Worm (Caenorhabditis elegans) whole organism, L4 larva: ENCODE data around the gene srsx-7.
A peak's percentile ranks its signal among the peaks of the same experiment; 100 is the strongest.

Source experiments
- Y75B8A.6 ChIP-seq: fragments of 200-800 bp; sonication (Bioruptor generic); IDR thresholded peaks from 2 replicates; pipeline ENCODE4 v1.3.6; 2022; ENCODE audit warnings: missing genetic modification reagents, missing genetic modification characterization, missing compliant biosample characterization
- ZK337.2 ChIP-seq: fragments of 200-800 bp; sonication (Bioruptor generic); IDR thresholded peaks from 2 replicates; pipeline ENCODE4 v1.3.6; 2022; ENCODE audit warnings: missing genetic modification reagents, missing genetic modification characterization, missing compliant biosample characterization
- aha-1 ChIP-seq: fragments of 150-350 bp; peaks from one replicate; lab custom pipeline; 2014; ENCODE audit warnings: missing biosample characterization, missing genetic modification characterization
- dmd-8 ChIP-seq: fragments of 200-800 bp; sonication (Bioruptor generic); IDR thresholded peaks from 2 replicates; pipeline ENCODE4 v1.3.6; 2022; ENCODE audit warnings: missing genetic modification characterization, missing compliant biosample characterization
- dve-1 ChIP-seq: sonication (generic microtip); optimal IDR thresholded peaks from 2 replicates; lab custom pipeline; 2017; ENCODE audit warnings: antibody characterized with exemption, mild to moderate bottlenecking, missing genetic modification characterization, missing compliant biosample characterization; ENCODE audit not compliant: insufficient read depth
- fkh-10 ChIP-seq: fragments of 150-350 bp; optimal IDR thresholded peaks from 2 replicates; lab custom pipeline; 2014; ENCODE audit warnings: missing biosample characterization, missing genetic modification reagents, missing genetic modification characterization
- madf-5 ChIP-seq, 2 experiments: fragments of 200-800 bp; sonication (Bioruptor generic); IDR thresholded peaks; 2 replicates each; pipeline ENCODE4 v1.3.6; 2022; ENCODE audit warnings: missing compliant biosample characterization in 2 of 2, missing genetic modification characterization in 2 of 2
- mxl-2 ChIP-seq: fragments of 200-800 bp; sonication (Bioruptor generic); conservative IDR thresholded peaks from 2 replicates; pipeline ENCODE4 v1.3.6; 2022; ENCODE audit warnings: missing genetic modification reagents, missing genetic modification characterization, missing compliant biosample characterization
- nhr-10 ChIP-seq: fragments of 150-350 bp; optimal IDR thresholded peaks from 2 replicates; lab custom pipeline; 2014; ENCODE audit warnings: missing biosample characterization, missing genetic modification characterization
- nhr-102 ChIP-seq: sonication (generic microtip); optimal IDR thresholded peaks from 2 replicates; lab custom pipeline; 2016; ENCODE audit warnings: mild to moderate bottlenecking, missing genetic modification characterization, moderate library complexity, missing compliant biosample characterization
- nhr-48 ChIP-seq: sonication (generic microtip); optimal IDR thresholded peaks from 2 replicates; lab custom pipeline; 2016; ENCODE audit warnings: mild to moderate bottlenecking, missing genetic modification characterization, missing compliant biosample characterization
- nhr-77 ChIP-seq: fragments of 150-350 bp; optimal IDR thresholded peaks from 2 replicates; lab custom pipeline; 2014; ENCODE audit warnings: missing biosample characterization, missing genetic modification characterization
- pha-4 ChIP-seq, 2 experiments: fragments of 150-350 bp in 1 of 2; fragments of 200-800 bp in 1 of 2; sonication (Bioruptor generic) in 1 of 2; IDR thresholded peaks in 1 of 2; optimal IDR thresholded peaks in 1 of 2; 2 replicates each; pipeline versions ENCODE4 v1.3.6 to Lab custom; 2014 to 2022; ENCODE audit warnings: missing genetic modification characterization in 2 of 2, missing genetic modification reagents in 2 of 2, missing biosample characterization in 1 of 2, missing compliant biosample characterization in 1 of 2
- php-3 ChIP-seq: fragments of 200-800 bp; sonication (Bioruptor generic); IDR thresholded peaks from 2 replicates; pipeline ENCODE4 v1.3.6; 2022; ENCODE audit warnings: missing genetic modification reagents, missing genetic modification characterization, missing compliant biosample characterization
- set-16 ChIP-seq: fragments of 200-800 bp; sonication (Bioruptor generic); IDR thresholded peaks from 2 replicates; pipeline ENCODE4 v1.3.6; 2022; ENCODE audit warnings: missing genetic modification reagents, missing genetic modification characterization, missing compliant biosample characterization
- spr-1 ChIP-seq: sonication (generic microtip); optimal IDR thresholded peaks from 2 replicates; lab custom pipeline; 2016; ENCODE audit warnings: mild to moderate bottlenecking, missing genetic modification characterization, missing compliant biosample characterization
- unc-62 ChIP-seq, 3 experiments: fragments of 150-350 bp in 1 of 3; sonication (generic microtip); optimal IDR thresholded peaks in 2 of 3; peaks in 1 of 3; 1 replicate in 1 of 3; 2 replicates in 2 of 3; lab custom pipeline; 2014 to 2017; ENCODE audit warnings: missing biosample characterization in 3 of 3, missing genetic modification characterization in 3 of 3, missing genetic modification reagents in 3 of 3, missing genotype in 1 of 3

srsx-7 gene

DNA sequence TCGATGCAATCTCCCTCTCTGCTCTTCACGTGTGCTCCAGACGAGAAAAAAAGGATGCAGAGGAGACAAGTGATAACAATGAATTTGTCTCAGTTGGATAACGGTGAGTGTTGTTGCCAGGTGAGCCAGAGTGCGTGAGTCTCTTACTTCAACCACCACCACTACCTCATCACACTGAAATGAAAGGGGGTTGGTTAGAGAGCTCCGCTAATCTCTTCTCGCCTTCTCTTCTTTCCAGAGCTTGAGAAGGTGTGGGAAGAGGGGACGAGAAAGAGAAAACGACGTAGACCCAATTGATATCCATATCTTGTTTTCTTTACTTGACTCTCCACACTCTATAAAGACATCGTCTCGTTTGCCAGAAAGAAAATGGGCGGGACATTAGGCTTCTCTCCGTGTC lies 45.8 kb downstream of the srsx-7 start:
- TF ChIP-seq Y75B8A.6 (GFP tag; lab: Robert Waterston, UW) (no peak), nhr-10 (tag; lab: Kevin White, UChicago) (no peak), set-16 (GFP tag; lab: Robert Waterston, UW) (no peak), nhr-102 (tag; lab: Kevin White, UChicago) (no peak), nhr-77 (tag; lab: Kevin White, UChicago) (no peak), ZK337.2 (no peak), mxl-2 (GFP tag; lab: Robert Waterston, UW) (no peak), fkh-10 (no peak), spr-1 (no peak), php-3 (GFP tag; lab: Robert Waterston, UW) (no peak), nhr-48 (tag; lab: Kevin White, UChicago) (no peak), dmd-8 (GFP tag; lab: Robert Waterston, UW) (no peak), dve-1 (tag; lab: Kevin White, UChicago) (no peak), madf-5 (GFP tag; IDR thresholded peaks at IDR 0.05; lab: Robert Waterston, UW) (no peak), aha-1 (tag; lab: Kevin White, UChicago) (peak; percentile 94), unc-62 (GFP tag; optimal IDR thresholded peaks at IDR 0.05 in 1 of 2; lab: Kevin White, UChicago) (peak in 1 of 2 experiments; percentile 86), unc-62 (tag; optimal IDR thresholded peaks at IDR 0.05; lab: Kevin White, UChicago) (no peak), pha-4 (GFP tag; IDR thresholded peaks at IDR 0.05; lab: Robert Waterston, UW) (no peak), pha-4 (tag; optimal IDR thresholded peaks at IDR 0.05; lab: Kevin White, UChicago) (no peak)
- TF ChIP-seq, all 104 proteins: peak for 2
